Worm (Caenorhabditis elegans) whole organism, late embryonic: ENCODE data around the gene C17H11.5.

ENCODE experiments used
- K09A11.1 ChIP-seq: sonication (generic microtip); optimal IDR thresholded peaks from 2 replicates; lab custom pipeline; 2017; ENCODE audit warnings: antibody characterized with exemption, mild to moderate bottlenecking, missing genetic modification characterization, missing compliant biosample characterization; ENCODE audit not compliant: insufficient read depth
- T23F11.4 ChIP-seq: fragments of 200-800 bp; sonication (Bioruptor generic); optimal IDR thresholded peaks from 2 replicates; lab custom pipeline; 2018; ENCODE audit warnings: mild to moderate bottlenecking, missing genetic modification characterization, missing compliant biosample characterization
- ama-1 ChIP-seq: fragments of 150-350 bp; optimal IDR thresholded peaks from 2 replicates; lab custom pipeline; 2014
- ceh-14 ChIP-seq: sonication (generic microtip); optimal IDR thresholded peaks from 2 replicates; lab custom pipeline; 2016; ENCODE audit warnings: missing genotype, missing genetic modification characterization, missing compliant biosample characterization
- ceh-18 ChIP-seq: sonication (generic microtip); optimal IDR thresholded peaks from 2 replicates; lab custom pipeline; 2016; ENCODE audit warnings: missing genetic modification characterization, missing compliant biosample characterization
- ceh-2 ChIP-seq: sonication (generic microtip); optimal IDR thresholded peaks from 2 replicates; lab custom pipeline; 2016; ENCODE audit warnings: missing genotype, missing genetic modification characterization, missing compliant biosample characterization
- ceh-24 ChIP-seq: sonication (generic microtip); optimal IDR thresholded peaks from 2 replicates; lab custom pipeline; 2016; ENCODE audit warnings: mild to moderate bottlenecking, missing genetic modification characterization, missing compliant biosample characterization
- ceh-30 ChIP-seq: fragments of 150-350 bp; optimal IDR thresholded peaks from 2 replicates; lab custom pipeline; 2014; ENCODE audit warnings: missing biosample characterization, missing genetic modification characterization
- ceh-31 ChIP-seq: sonication (generic microtip); optimal IDR thresholded peaks from 2 replicates; lab custom pipeline; 2016; ENCODE audit warnings: missing genetic modification characterization, missing compliant biosample characterization
- ceh-34 ChIP-seq: sonication (generic microtip); optimal IDR thresholded peaks from 2 replicates; lab custom pipeline; 2016; ENCODE audit warnings: mild to moderate bottlenecking, missing genetic modification characterization, missing compliant biosample characterization
- ceh-45 ChIP-seq: fragments of 200-800 bp; sonication (Bioruptor generic); IDR thresholded peaks from 2 replicates; pipeline ENCODE4 v1.3.6; 2022; ENCODE audit warnings: missing genetic modification reagents, missing genetic modification characterization, missing compliant biosample characterization
- ceh-6 ChIP-seq: fragments of 200-800 bp; sonication (Bioruptor generic); optimal IDR thresholded peaks from 2 replicates; lab custom pipeline; 2018; ENCODE audit warnings: mild to moderate bottlenecking, missing genetic modification characterization, missing compliant biosample characterization
- elt-2 ChIP-seq: sonication (generic microtip); optimal IDR thresholded peaks from 2 replicates; lab custom pipeline; 2016; ENCODE audit warnings: missing genetic modification reagents, missing genetic modification characterization, missing compliant biosample characterization
- ets-4 ChIP-seq: sonication (generic microtip); optimal IDR thresholded peaks from 2 replicates; lab custom pipeline; 2016; ENCODE audit warnings: missing genetic modification characterization, missing compliant biosample characterization
- fkh-6 ChIP-seq: sonication (generic microtip); optimal IDR thresholded peaks from 2 replicates; lab custom pipeline; 2016; ENCODE audit warnings: missing genetic modification characterization, missing compliant biosample characterization
- hlh-15 ChIP-seq: sonication (generic microtip); optimal IDR thresholded peaks from 2 replicates; lab custom pipeline; 2016; ENCODE audit warnings: missing genetic modification characterization, missing compliant biosample characterization
- hlh-30 ChIP-seq: sonication (generic microtip); optimal IDR thresholded peaks from 2 replicates; lab custom pipeline; 2017; ENCODE audit warnings: antibody characterized with exemption, missing genetic modification characterization, missing compliant biosample characterization; ENCODE audit not compliant: insufficient read depth
- hlh-8 ChIP-seq: sonication (generic microtip); optimal IDR thresholded peaks from 2 replicates; lab custom pipeline; 2016; ENCODE audit warnings: missing genotype, missing genetic modification characterization, missing compliant biosample characterization
- lin-11 ChIP-seq: fragments of 200-800 bp; sonication (Bioruptor generic); optimal IDR thresholded peaks from 2 replicates; lab custom pipeline; 2018; ENCODE audit warnings: mild to moderate bottlenecking, missing genetic modification characterization, missing compliant biosample characterization
- mec-3 ChIP-seq: sonication (generic microtip); optimal IDR thresholded peaks from 2 replicates; lab custom pipeline; 2016; ENCODE audit warnings: borderline replicate concordance, missing genetic modification characterization, missing compliant biosample characterization
- nfya-1 ChIP-seq: sonication (generic microtip); optimal IDR thresholded peaks from 2 replicates; lab custom pipeline; 2017; ENCODE audit warnings: missing genetic modification characterization, mild to moderate bottlenecking, missing compliant biosample characterization, antibody characterized with exemption, moderate library complexity
- nhr-11 ChIP-seq: fragments of 150-350 bp; optimal IDR thresholded peaks from 2 replicates; lab custom pipeline; 2014; ENCODE audit warnings: missing biosample characterization, missing genetic modification characterization
- nhr-232 ChIP-seq: sonication (generic microtip); optimal IDR thresholded peaks from 2 replicates; lab custom pipeline; 2016; ENCODE audit warnings: missing genetic modification characterization, missing compliant biosample characterization
- odd-2 ChIP-seq: sonication (generic microtip); optimal IDR thresholded peaks from 2 replicates; lab custom pipeline; 2017; ENCODE audit warnings: antibody characterized with exemption, mild to moderate bottlenecking, missing genetic modification characterization, missing compliant biosample characterization
- pqm-1 ChIP-seq: sonication (generic microtip); optimal IDR thresholded peaks from 2 replicates; lab custom pipeline; 2016; ENCODE audit warnings: missing genetic modification characterization, missing compliant biosample characterization
- pros-1 ChIP-seq: fragments of 150-350 bp; optimal IDR thresholded peaks from 2 replicates; lab custom pipeline; 2014; ENCODE audit warnings: missing biosample characterization, missing genetic modification reagents, missing genetic modification characterization
- ref-2 ChIP-seq: sonication (generic microtip); optimal IDR thresholded peaks from 2 replicates; lab custom pipeline; 2016; ENCODE audit warnings: missing genetic modification characterization, missing compliant biosample characterization
- rnt-1 ChIP-seq: sonication (generic microtip); optimal IDR thresholded peaks from 2 replicates; lab custom pipeline; 2016; ENCODE audit warnings: missing genetic modification characterization, missing compliant biosample characterization
- sdc-2 ChIP-seq: sonication (generic microtip); optimal IDR thresholded peaks from 2 replicates; lab custom pipeline; 2016; ENCODE audit warnings: missing genotype, missing genetic modification characterization, missing compliant biosample characterization
- sox-2 ChIP-seq: fragments of 200-800 bp; sonication (Bioruptor generic); IDR thresholded peaks from 2 replicates; pipeline ENCODE4 v1.3.6; 2022; ENCODE audit warnings: missing genetic modification reagents, missing genetic modification characterization, missing compliant biosample characterization
- sox-4 ChIP-seq: sonication (generic microtip); optimal IDR thresholded peaks from 2 replicates; lab custom pipeline; 2017; ENCODE audit warnings: mild to moderate bottlenecking, missing genetic modification characterization, inconsistent platforms, missing compliant biosample characterization
- tbx-2 ChIP-seq: sonication (generic microtip); optimal IDR thresholded peaks from 2 replicates; lab custom pipeline; 2016; ENCODE audit warnings: missing genetic modification characterization, missing compliant biosample characterization
- ttx-3 ChIP-seq: sonication (generic microtip); optimal IDR thresholded peaks from 2 replicates; lab custom pipeline; 2016; ENCODE audit warnings: missing genetic modification reagents, missing genetic modification characterization, missing compliant biosample characterization
- unc-42 ChIP-seq: sonication (generic microtip); optimal IDR thresholded peaks from 2 replicates; lab custom pipeline; 2016; ENCODE audit warnings: missing genotype, missing genetic modification characterization, missing compliant biosample characterization
- unc-55 ChIP-seq: sonication (generic microtip); optimal IDR thresholded peaks from 2 replicates; lab custom pipeline; 2017; ENCODE audit warnings: missing biosample characterization, missing genetic modification reagents, missing genetic modification characterization
- zip-5 ChIP-seq: sonication (generic microtip); optimal IDR thresholded peaks from 2 replicates; lab custom pipeline; 2016; ENCODE audit warnings: missing genetic modification characterization, missing compliant biosample characterization

Gene C17H11.5

ce11 chrX:8219428-8219827 is 34.5 kb upstream of the C17H11.5 start, which contains the start of gene K02A6.1:
K02A6.1 (plus strand) TSS chrX:8219728.
- TF ChIP-seq ets-4 (no peak), nhr-232 (no peak)

ce11 chrX:8218653-8219052 is 33.7 kb upstream of the C17H11.5 start, which contains the start of gene K02A6.4:
K02A6.4 (minus strand) TSS chrX:8218753.
- no peak for TF ChIP-seq ceh-24
- no peak for TF ChIP-seq ceh-18 (tag; lab: Kevin White, UChicago)
- TF ChIP-seq nhr-11: no peak
- no peak for TF ChIP-seq odd-2
- no peak for TF ChIP-seq ceh-14 (tag; lab: Kevin White, UChicago)
- TF ChIP-seq tbx-2 (tag; lab: Kevin White, UChicago): no peak
- TF ChIP-seq ceh-6 (GFP tag; lab: Kevin White, UChicago): no peak
- TF ChIP-seq zip-5 (tag; lab: Kevin White, UChicago): no peak
- no peak for TF ChIP-seq ceh-34 (tag; lab: Kevin White, UChicago)
- TF ChIP-seq K09A11.1 (tag; lab: Kevin White, UChicago): no peak
- no peak for TF ChIP-seq nfya-1 (tag; lab: Kevin White, UChicago)
- no peak for TF ChIP-seq unc-42 (tag; lab: Kevin White, UChicago)
- no peak for TF ChIP-seq ama-1
- no peak for TF ChIP-seq ets-4
- no peak for TF ChIP-seq fkh-6 (tag; lab: Kevin White, UChicago)
- no peak for TF ChIP-seq ceh-2 (tag; lab: Kevin White, UChicago)
- TF ChIP-seq pqm-1 (tag; lab: Kevin White, UChicago): no peak
- TF ChIP-seq, all 69 proteins: peak for 0

- no peak for TF ChIP-seq hlh-30 (tag; lab: Kevin White, UChicago)
- no peak for TF ChIP-seq sox-4
- no peak for TF ChIP-seq nfya-1 (tag; lab: Kevin White, UChicago)
- TF ChIP-seq pros-1 (tag; lab: Kevin White, UChicago): no peak
- TF ChIP-seq rnt-1 (tag; lab: Kevin White, UChicago): no peak
- TF ChIP-seq T23F11.4 (GFP tag; lab: Kevin White, UChicago): no peak
Observed at ce11 chrX:8216957-8217356, 32.0 kb upstream of the C17H11.5 start.

DNA sequence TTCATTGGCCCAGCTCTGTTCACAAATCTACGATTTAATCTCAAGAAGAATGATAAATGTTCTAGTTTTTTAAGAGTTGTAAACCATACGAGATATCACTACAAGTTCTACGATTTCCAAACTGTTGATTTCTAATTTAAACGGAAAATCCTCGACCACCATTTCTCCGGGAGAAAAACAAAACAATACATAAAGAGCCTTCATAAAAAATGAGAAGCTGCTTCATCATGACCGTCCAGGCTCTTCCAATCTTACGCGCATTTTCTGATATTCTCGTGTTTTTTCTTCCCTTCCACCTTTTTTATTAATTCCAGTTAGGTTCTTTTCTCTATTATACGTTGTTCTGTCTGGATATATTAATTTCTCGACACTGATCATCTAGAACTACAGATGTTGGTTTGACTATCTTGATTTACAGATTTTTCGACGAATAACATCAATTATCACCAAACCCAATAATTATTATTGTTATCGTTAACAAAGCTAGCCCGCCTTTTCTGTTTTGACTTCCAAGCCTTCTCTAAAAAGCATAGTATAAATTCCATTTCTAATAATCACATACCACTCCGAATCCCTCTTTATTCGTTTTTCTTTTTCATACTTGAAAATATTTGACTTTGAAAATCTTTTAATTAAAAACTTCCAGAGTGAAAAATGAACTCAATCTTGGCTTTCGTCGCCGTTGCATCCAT is 29.6 kb upstream of the C17H11.5 start, which contains the start of gene C47D2.1:
C47D2.1 (plus strand) TSS at position 642 of the 692 bp plus-strand sequence.
- no peak for TF ChIP-seq zip-5 (tag; lab: Kevin White, UChicago)
- no peak for TF ChIP-seq hlh-15
- TF ChIP-seq ceh-30 (tag; lab: Kevin White, UChicago): no peak
- TF ChIP-seq sox-2 (GFP tag; lab: Robert Waterston, UW): no peak
- TF ChIP-seq ets-4: no peak
- TF ChIP-seq rnt-1 (tag; lab: Kevin White, UChicago): no peak
- TF ChIP-seq ceh-18 (tag; lab: Kevin White, UChicago): no peak
- no peak for TF ChIP-seq lin-11 (tag; lab: Kevin White, UChicago)

DNA sequence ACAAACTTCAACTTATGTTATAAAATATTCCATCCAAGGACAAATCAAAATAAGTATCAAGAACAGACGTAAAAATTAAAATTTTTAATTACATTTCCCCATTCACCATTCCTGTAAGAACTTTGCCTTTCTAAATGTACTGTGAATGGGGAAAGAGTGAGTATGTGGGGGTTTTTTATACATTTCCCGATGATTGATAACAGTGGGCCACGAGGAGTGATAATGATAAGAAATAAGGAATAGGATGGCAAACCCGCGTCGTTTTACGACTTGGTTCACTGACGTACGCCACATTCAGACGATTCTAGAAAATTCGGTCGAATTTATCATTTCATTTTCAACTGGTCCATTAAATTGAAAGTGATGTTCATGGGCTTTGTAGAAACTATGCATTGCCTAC is 26.1 kb upstream of the C17H11.5 start, which contains the start of gene cdd-1:
cdd-1 (minus strand) TSS at position 151 of the 400 bp plus-strand sequence.
- peak; percentile 89 for TF ChIP-seq elt-2 (tag; lab: Kevin White, UChicago)
- TF ChIP-seq ceh-45 (GFP tag; lab: Robert Waterston, UW): no peak
- TF ChIP-seq ref-2 (tag; lab: Kevin White, UChicago): no peak

DNA sequence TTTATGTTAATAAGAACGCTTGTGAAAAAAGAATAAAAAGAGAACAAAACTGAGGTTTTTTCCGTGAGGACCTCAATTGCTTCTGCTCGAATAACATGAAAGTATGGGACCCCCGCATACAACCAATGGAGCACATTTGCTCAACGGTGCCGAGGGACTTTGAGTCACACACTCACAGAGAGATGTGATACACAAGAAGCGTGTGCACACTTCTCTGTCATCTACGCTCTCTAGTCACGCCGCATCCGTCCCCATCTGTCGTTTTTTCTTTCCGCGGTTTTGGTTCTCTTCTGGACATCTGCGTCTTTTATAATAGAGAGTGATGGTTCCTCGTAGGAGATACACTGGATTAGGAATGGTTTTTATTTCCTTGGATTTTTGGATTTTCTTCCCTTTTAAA is 21.0 kb upstream of the C17H11.5 start:
- TF ChIP-seq hlh-15 (no peak), hlh-8 (peak; percentile 24), ceh-18 (tag; lab: Kevin White, UChicago) (peak; percentile 33), nfya-1 (tag; lab: Kevin White, UChicago) (peak; percentile 51), ttx-3 (no peak), rnt-1 (tag; lab: Kevin White, UChicago) (peak; percentile 15), sox-4 (no peak), ceh-31 (tag; lab: Kevin White, UChicago) (peak; percentile 54), hlh-30 (tag; lab: Kevin White, UChicago) (peak; percentile 42), tbx-2 (tag; lab: Kevin White, UChicago) (peak; percentile 24), ceh-34 (tag; lab: Kevin White, UChicago) (peak; percentile 46), unc-55 (GFP tag; lab: Kevin White, UChicago) (peak; percentile 28), sdc-2 (tag; lab: Kevin White, UChicago) (no peak), unc-42 (tag; lab: Kevin White, UChicago) (peak; percentile 44), sox-2 (GFP tag; lab: Robert Waterston, UW) (no peak), mec-3 (tag; lab: Kevin White, UChicago) (no peak), ama-1 (no peak)
